Worm (Caenorhabditis elegans) whole organism, early embryonic: ENCODE data around the gene K10D2.5.

Source experiments
- ceh-13 ChIP-seq: fragments of 200-800 bp; sonication (Bioruptor generic); optimal IDR thresholded peaks from 2 replicates; lab custom pipeline; 2018; ENCODE audit warnings: mild to moderate bottlenecking, missing genetic modification characterization, missing compliant biosample characterization
- ceh-36 ChIP-seq: sonication (generic microtip); optimal IDR thresholded peaks from 2 replicates; lab custom pipeline; 2016; ENCODE audit warnings: missing genetic modification characterization, inconsistent platforms, missing compliant biosample characterization
- flt-1 ChIP-seq: fragments of 200-800 bp; sonication (Bioruptor generic); IDR thresholded peaks from 2 replicates; pipeline ENCODE4 v1.3.6; 2022; ENCODE audit warnings: missing genetic modification characterization, missing compliant biosample characterization
- tbx-11 ChIP-seq: fragments of 200-800 bp; sonication (Bioruptor generic); IDR thresholded peaks from 2 replicates; pipeline ENCODE4 v1.3.6; 2022; ENCODE audit warnings: missing genetic modification characterization, missing compliant biosample characterization

ce11 chrIII:5125759-5126158, 46.8 kb upstream of the K10D2.5 start:
- TF ChIP-seq ceh-36 (tag; lab: Kevin White, UChicago) (no peak), ceh-13 (GFP tag; lab: Kevin White, UChicago) (no peak), flt-1 (GFP tag; lab: Robert Waterston, UW) (no peak), tbx-11 (no peak)
